Worm (Caenorhabditis elegans) whole organism, late embryonic: ENCODE results near the gene F54D12.2.

Experiments
- C08G9.2 ChIP-seq: sonication (generic microtip); optimal IDR thresholded peaks from 2 replicates; lab custom pipeline; 2016; ENCODE audit warnings: mild to moderate bottlenecking, missing genetic modification characterization, moderate library complexity, missing compliant biosample characterization
- C38D4.7 ChIP-seq: fragments of 200-800 bp; sonication (Bioruptor generic); optimal IDR thresholded peaks from 2 replicates; lab custom pipeline; 2018; ENCODE audit warnings: mild to moderate bottlenecking, missing genetic modification characterization, moderate library complexity, missing compliant biosample characterization
- F13H6.1 ChIP-seq: sonication (generic microtip); optimal IDR thresholded peaks from 2 replicates; lab custom pipeline; 2016; ENCODE audit warnings: missing genetic modification characterization, missing compliant biosample characterization
- T23F11.4 ChIP-seq: fragments of 200-800 bp; sonication (Bioruptor generic); optimal IDR thresholded peaks from 2 replicates; lab custom pipeline; 2018; ENCODE audit warnings: mild to moderate bottlenecking, missing genetic modification characterization, missing compliant biosample characterization
- Y22D7AL.16 ChIP-seq: sonication (generic microtip); optimal IDR thresholded peaks from 2 replicates; lab custom pipeline; 2016; ENCODE audit warnings: missing genetic modification characterization, missing compliant biosample characterization
- ahr-1 ChIP-seq: sonication (generic microtip); optimal IDR thresholded peaks from 2 replicates; lab custom pipeline; 2016; ENCODE audit warnings: missing genetic modification characterization, missing compliant biosample characterization
- ceh-14 ChIP-seq: sonication (generic microtip); optimal IDR thresholded peaks from 2 replicates; lab custom pipeline; 2016; ENCODE audit warnings: missing genotype, missing genetic modification characterization, missing compliant biosample characterization
- ceh-18 ChIP-seq: sonication (generic microtip); optimal IDR thresholded peaks from 2 replicates; lab custom pipeline; 2016; ENCODE audit warnings: missing genetic modification characterization, missing compliant biosample characterization
- ceh-19 ChIP-seq: fragments of 200-800 bp; sonication (Bioruptor generic); optimal IDR thresholded peaks from 2 replicates; lab custom pipeline; 2018; ENCODE audit warnings: mild to moderate bottlenecking, missing genetic modification characterization, missing compliant biosample characterization
- ceh-2 ChIP-seq: sonication (generic microtip); optimal IDR thresholded peaks from 2 replicates; lab custom pipeline; 2016; ENCODE audit warnings: missing genotype, missing genetic modification characterization, missing compliant biosample characterization
- ceh-24 ChIP-seq: sonication (generic microtip); optimal IDR thresholded peaks from 2 replicates; lab custom pipeline; 2016; ENCODE audit warnings: mild to moderate bottlenecking, missing genetic modification characterization, missing compliant biosample characterization
- ceh-31 ChIP-seq: sonication (generic microtip); optimal IDR thresholded peaks from 2 replicates; lab custom pipeline; 2016; ENCODE audit warnings: missing genetic modification characterization, missing compliant biosample characterization
- ceh-34 ChIP-seq: sonication (generic microtip); optimal IDR thresholded peaks from 2 replicates; lab custom pipeline; 2016; ENCODE audit warnings: mild to moderate bottlenecking, missing genetic modification characterization, missing compliant biosample characterization
- ceh-48 ChIP-seq: sonication (generic microtip); optimal IDR thresholded peaks from 2 replicates; lab custom pipeline; 2016; ENCODE audit warnings: missing genetic modification characterization, inconsistent platforms, missing compliant biosample characterization
- dmd-4 ChIP-seq: sonication (generic microtip); optimal IDR thresholded peaks from 2 replicates; lab custom pipeline; 2016; ENCODE audit warnings: borderline replicate concordance, missing genetic modification characterization, missing compliant biosample characterization
- dve-1 ChIP-seq: sonication (generic microtip); optimal IDR thresholded peaks from 2 replicates; lab custom pipeline; 2017; ENCODE audit warnings: antibody characterized with exemption, mild to moderate bottlenecking, missing genetic modification characterization, missing compliant biosample characterization
- elt-2 ChIP-seq: sonication (generic microtip); optimal IDR thresholded peaks from 2 replicates; lab custom pipeline; 2016; ENCODE audit warnings: missing genetic modification reagents, missing genetic modification characterization, missing compliant biosample characterization
- ets-4 ChIP-seq: sonication (generic microtip); optimal IDR thresholded peaks from 2 replicates; lab custom pipeline; 2016; ENCODE audit warnings: missing genetic modification characterization, missing compliant biosample characterization
- eyg-1 ChIP-seq: sonication (generic microtip); optimal IDR thresholded peaks from 2 replicates; lab custom pipeline; 2016; ENCODE audit warnings: missing genotype, missing genetic modification characterization, missing compliant biosample characterization
- fax-1 ChIP-seq: sonication (generic microtip); optimal IDR thresholded peaks from 2 replicates; lab custom pipeline; 2016; ENCODE audit warnings: missing genotype, missing genetic modification characterization, missing compliant biosample characterization
- fkh-10 ChIP-seq: fragments of 150-350 bp; optimal IDR thresholded peaks from 2 replicates; lab custom pipeline; 2014; ENCODE audit warnings: missing biosample characterization, missing genetic modification reagents, missing genetic modification characterization
- fkh-6 ChIP-seq: sonication (generic microtip); optimal IDR thresholded peaks from 2 replicates; lab custom pipeline; 2016; ENCODE audit warnings: missing genetic modification characterization, missing compliant biosample characterization
- hlh-15 ChIP-seq: sonication (generic microtip); optimal IDR thresholded peaks from 2 replicates; lab custom pipeline; 2016; ENCODE audit warnings: missing genetic modification characterization, missing compliant biosample characterization
- hlh-30 ChIP-seq: sonication (generic microtip); optimal IDR thresholded peaks from 2 replicates; lab custom pipeline; 2017; ENCODE audit warnings: antibody characterized with exemption, missing genetic modification characterization, missing compliant biosample characterization; ENCODE audit not compliant: insufficient read depth
- hlh-6 ChIP-seq: sonication (generic microtip); optimal IDR thresholded peaks from 2 replicates; lab custom pipeline; 2016; ENCODE audit warnings: missing genotype, missing genetic modification characterization, missing compliant biosample characterization
- lin-11 ChIP-seq: fragments of 200-800 bp; sonication (Bioruptor generic); optimal IDR thresholded peaks from 2 replicates; lab custom pipeline; 2018; ENCODE audit warnings: mild to moderate bottlenecking, missing genetic modification characterization, missing compliant biosample characterization
- mec-3 ChIP-seq: sonication (generic microtip); optimal IDR thresholded peaks from 2 replicates; lab custom pipeline; 2016; ENCODE audit warnings: borderline replicate concordance, missing genetic modification characterization, missing compliant biosample characterization
- nfya-1 ChIP-seq: sonication (generic microtip); optimal IDR thresholded peaks from 2 replicates; lab custom pipeline; 2017; ENCODE audit warnings: missing genetic modification characterization, mild to moderate bottlenecking, missing compliant biosample characterization, antibody characterized with exemption, moderate library complexity
- pat-9 ChIP-seq: fragments of 200-800 bp; sonication (Bioruptor generic); optimal IDR thresholded peaks from 2 replicates; lab custom pipeline; 2018; ENCODE audit warnings: mild to moderate bottlenecking, missing genetic modification characterization, moderate library complexity, missing compliant biosample characterization
- pax-1 ChIP-seq: fragments of 150-350 bp; optimal IDR thresholded peaks from 2 replicates; lab custom pipeline; 2014; ENCODE audit warnings: missing biosample characterization, missing genetic modification characterization
- pha-2 ChIP-seq: sonication (generic microtip); optimal IDR thresholded peaks from 2 replicates; lab custom pipeline; 2017; ENCODE audit warnings: mild to moderate bottlenecking, missing genetic modification characterization, missing compliant biosample characterization
- pqm-1 ChIP-seq: sonication (generic microtip); optimal IDR thresholded peaks from 2 replicates; lab custom pipeline; 2016; ENCODE audit warnings: missing genetic modification characterization, missing compliant biosample characterization
- pros-1 ChIP-seq: fragments of 150-350 bp; optimal IDR thresholded peaks from 2 replicates; lab custom pipeline; 2014; ENCODE audit warnings: missing biosample characterization, missing genetic modification reagents, missing genetic modification characterization
- ref-2 ChIP-seq: sonication (generic microtip); optimal IDR thresholded peaks from 2 replicates; lab custom pipeline; 2016; ENCODE audit warnings: missing genetic modification characterization, missing compliant biosample characterization
- rnt-1 ChIP-seq: sonication (generic microtip); optimal IDR thresholded peaks from 2 replicates; lab custom pipeline; 2016; ENCODE audit warnings: missing genetic modification characterization, missing compliant biosample characterization
- sdc-2 ChIP-seq: sonication (generic microtip); optimal IDR thresholded peaks from 2 replicates; lab custom pipeline; 2016; ENCODE audit warnings: missing genotype, missing genetic modification characterization, missing compliant biosample characterization
- sox-2 ChIP-seq: fragments of 200-800 bp; sonication (Bioruptor generic); IDR thresholded peaks from 2 replicates; pipeline ENCODE4 v1.3.6; 2022; ENCODE audit warnings: missing genetic modification reagents, missing genetic modification characterization, missing compliant biosample characterization
- tbx-2 ChIP-seq: sonication (generic microtip); optimal IDR thresholded peaks from 2 replicates; lab custom pipeline; 2016; ENCODE audit warnings: missing genetic modification characterization, missing compliant biosample characterization
- tbx-7 ChIP-seq: sonication (generic microtip); optimal IDR thresholded peaks from 2 replicates; lab custom pipeline; 2016; ENCODE audit warnings: missing genotype, missing genetic modification characterization, missing compliant biosample characterization
- ttx-3 ChIP-seq: sonication (generic microtip); optimal IDR thresholded peaks from 2 replicates; lab custom pipeline; 2016; ENCODE audit warnings: missing genetic modification reagents, missing genetic modification characterization, missing compliant biosample characterization
- unc-55 ChIP-seq: sonication (generic microtip); optimal IDR thresholded peaks from 2 replicates; lab custom pipeline; 2017; ENCODE audit warnings: missing biosample characterization, missing genetic modification reagents, missing genetic modification characterization
- zip-5 ChIP-seq: sonication (generic microtip); optimal IDR thresholded peaks from 2 replicates; lab custom pipeline; 2016; ENCODE audit warnings: missing genetic modification characterization, missing compliant biosample characterization

F54D12.2 gene

ce11 chrII:1420806-1421463 lies 22.4 kb downstream of the F54D12.2 start:
- TF ChIP-seq ceh-2 (tag; lab: Kevin White, UChicago) (no peak), C08G9.2 (no peak), fkh-6 (no peak), pat-9 (no peak), T23F11.4 (GFP tag; lab: Kevin White, UChicago) (no peak), ceh-18 (tag; lab: Kevin White, UChicago) (no peak), tbx-7 (tag; lab: Kevin White, UChicago) (no peak), eyg-1 (tag; lab: Kevin White, UChicago) (no peak), ceh-48 (tag; lab: Kevin White, UChicago) (no peak), unc-55 (no peak)

ce11 chrII:1423660-1424059 lies 25.2 kb downstream of the F54D12.2 start, which contains the start of gene Y51H7C.10:
Gene Y51H7C.10, minus strand, starts transcription at chrII:1423760.
- TF ChIP-seq rnt-1 (tag; lab: Kevin White, UChicago) (no peak), ceh-34 (tag; lab: Kevin White, UChicago) (no peak), fkh-10 (no peak), ceh-14 (no peak), ref-2 (no peak), tbx-2 (tag; lab: Kevin White, UChicago) (no peak), C08G9.2 (no peak), ahr-1 (no peak), pros-1 (no peak), fax-1 (tag; lab: Kevin White, UChicago) (no peak), Y22D7AL.16 (tag; lab: Kevin White, UChicago) (no peak), ets-4 (tag; lab: Kevin White, UChicago) (no peak), F13H6.1 (no peak), hlh-30 (no peak), hlh-15 (tag; lab: Kevin White, UChicago) (no peak), pqm-1 (no peak), dmd-4 (no peak), unc-55 (no peak), ceh-18 (tag; lab: Kevin White, UChicago) (no peak), ttx-3 (tag; lab: Kevin White, UChicago) (no peak)

DNA sequence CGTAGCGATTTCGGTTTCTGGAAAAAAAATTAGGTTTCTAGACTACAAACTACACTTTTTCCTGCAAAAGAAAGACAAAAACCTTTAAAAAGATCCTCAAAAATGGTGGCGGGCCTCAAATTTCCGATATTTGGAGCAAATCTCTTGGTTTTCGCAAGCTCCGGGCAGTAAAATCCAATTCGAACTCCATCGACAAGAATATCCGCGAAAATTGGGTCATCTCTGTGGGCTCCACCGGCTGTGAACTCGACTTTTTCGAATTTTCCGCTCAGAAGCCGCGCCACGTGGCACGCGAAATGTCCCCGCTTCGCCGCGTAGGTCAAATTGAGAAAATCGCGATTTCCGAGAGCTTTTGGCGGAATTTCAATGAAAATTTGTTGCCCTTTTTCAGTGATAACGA lies 38.2 kb downstream of the F54D12.2 start:
- no peak for TF ChIP-seq pat-9
- TF ChIP-seq ceh-24 (tag; lab: Kevin White, UChicago), result no peak

ce11 chrII:1437449-1438335 lies 39.2 kb downstream of the F54D12.2 start, which contains the start of gene nol-6:
Gene nol-6, minus strand, starts transcription at chrII:1437499.
- TF ChIP-seq C08G9.2, result no peak
- TF ChIP-seq nfya-1 (tag; lab: Kevin White, UChicago), result peak; percentile 14
- TF ChIP-seq tbx-2 (tag; lab: Kevin White, UChicago), result peak; percentile 9
- TF ChIP-seq ceh-18 (tag; lab: Kevin White, UChicago), result no peak
- TF ChIP-seq, all 69 proteins: peak for 2

DNA sequence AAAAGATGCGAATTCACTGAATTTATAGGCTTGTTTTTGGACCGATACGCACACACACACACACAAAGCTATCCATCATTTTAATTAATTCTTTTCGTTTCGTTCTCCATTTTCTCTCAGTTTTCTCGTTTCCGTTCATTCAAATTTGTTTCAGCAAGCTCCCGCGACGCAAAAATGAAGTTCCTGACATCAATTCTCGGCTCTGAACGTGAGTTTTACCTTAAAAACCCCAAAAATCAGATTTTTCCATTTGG lies 39.8 kb downstream of the F54D12.2 start, which contains the start of gene Y51H7C.3:
Y51H7C.3 (plus strand) TSS at position 155 of the 254 bp plus-strand sequence.
- TF ChIP-seq elt-2 (no peak), pat-9 (no peak), eyg-1 (tag; lab: Kevin White, UChicago) (no peak), sox-2 (GFP tag; lab: Robert Waterston, UW) (no peak), pqm-1 (no peak), pros-1 (no peak), hlh-30 (no peak), dve-1 (no peak), pha-2 (no peak), hlh-6 (tag; lab: Kevin White, UChicago) (no peak), lin-11 (tag; lab: Kevin White, UChicago) (no peak), ceh-31 (tag; lab: Kevin White, UChicago) (no peak), ceh-19 (GFP tag; lab: Kevin White, UChicago) (no peak), C08G9.2 (no peak), sdc-2 (tag; lab: Kevin White, UChicago) (no peak), mec-3 (no peak), zip-5 (tag; lab: Kevin White, UChicago) (no peak), pax-1 (tag; lab: Kevin White, UChicago) (no peak), C38D4.7 (GFP tag; lab: Kevin White, UChicago) (no peak)
- TF ChIP-seq, all 69 proteins: peak for 0
